Fruit fly (Drosophila melanogaster) whole organism, embryonic: ENCODE data around the gene CG14545.

Experiments used
- Awh ChIP-seq: fragments of 200-800 bp; sonication (Bioruptor generic); IDR thresholded peaks from 2 replicates; pipeline ENCODE4, ENCODE4 v1.3.6; 2022; ENCODE audit warnings: missing biosample characterization, missing genetic modification characterization
- Blimp-1 ChIP-seq: fragments of 200-800 bp; sonication (Bioruptor generic); optimal IDR thresholded peaks from 3 replicates; lab custom pipeline; 2018; ENCODE audit warnings: missing biosample characterization, missing genetic modification characterization, mild to moderate bottlenecking, moderate library complexity, missing genetic modification reagents
- CG10366 ChIP-seq: fragments of 200-800 bp; sonication (Bioruptor generic); IDR thresholded peaks from 2 replicates; pipeline ENCODE4 v1.3.6; 2022; ENCODE audit warnings: missing biosample characterization, missing genetic modification characterization
- CG13287 ChIP-seq: fragments of 200-800 bp; sonication (Bioruptor generic); IDR thresholded peaks from 2 replicates; pipeline ENCODE4 v1.3.6; 2022; ENCODE audit warnings: missing biosample characterization, missing genetic modification characterization; ENCODE audit not compliant: partially characterized antibody
- CG13894 ChIP-seq: fragments of 200-800 bp; sonication (Bioruptor generic); optimal IDR thresholded peaks from 3 replicates; lab custom pipeline; 2018; ENCODE audit warnings: missing biosample characterization, mild to moderate bottlenecking, missing genetic modification characterization, moderate library complexity
- CG1603 ChIP-seq: fragments of 200-800 bp; sonication (Bioruptor generic); optimal IDR thresholded peaks from 2 replicates; lab custom pipeline; 2019; ENCODE audit warnings: missing biosample characterization, mild to moderate bottlenecking, missing genetic modification characterization, moderate library complexity
- CG16863 ChIP-seq: fragments of 200-800 bp; sonication (Bioruptor generic); optimal IDR thresholded peaks from 3 replicates; lab custom pipeline; 2016; ENCODE audit warnings: missing biosample characterization, missing genetic modification characterization
- CG30403 ChIP-seq: fragments of 200-800 bp; sonication (Bioruptor generic); optimal IDR thresholded peaks from 3 replicates; lab custom pipeline; 2016; ENCODE audit warnings: missing biosample characterization, missing genetic modification characterization
- CG31388 ChIP-seq: fragments of 200-800 bp; sonication (Bioruptor generic); optimal IDR thresholded peaks from 2 replicates; lab custom pipeline; 2016; ENCODE audit warnings: missing biosample characterization, missing genetic modification characterization
- CG32767 ChIP-seq: fragments of 200-800 bp; sonication (Bioruptor generic); IDR thresholded peaks from 2 replicates; pipeline ENCODE4 v1.3.6; 2022; ENCODE audit warnings: missing biosample characterization, missing genetic modification characterization
- CG32772 ChIP-seq: fragments of 200-800 bp; sonication (Bioruptor generic); IDR thresholded peaks from 2 replicates; pipeline ENCODE4 v1.3.6; 2022; ENCODE audit warnings: missing biosample characterization, missing genetic modification characterization
- CG3726 ChIP-seq: fragments of 200-800 bp; sonication (Bioruptor generic); IDR thresholded peaks from 3 replicates; pipeline ENCODE4, ENCODE4 v1.3.6; 2022; ENCODE audit warnings: missing biosample characterization, missing genetic modification characterization
- CG4328 ChIP-seq: fragments of 200-800 bp; sonication (Bioruptor generic); optimal IDR thresholded peaks from 3 replicates; lab custom pipeline; 2017; ENCODE audit warnings: missing biosample characterization, missing genetic modification reagents, missing genetic modification characterization
- CG9817 ChIP-seq: fragments of 200-800 bp; sonication (Bioruptor generic); optimal IDR thresholded peaks from 2 replicates; lab custom pipeline; 2018; ENCODE audit warnings: missing biosample characterization, mild to moderate bottlenecking, missing genetic modification characterization, moderate library complexity
- CoRest ChIP-seq: fragments of 200-800 bp; sonication (Bioruptor generic); optimal IDR thresholded peaks from 3 replicates; lab custom pipeline; 2018; ENCODE audit warnings: missing biosample characterization, mild to moderate bottlenecking, missing genetic modification characterization, moderate library complexity
- Drgx ChIP-seq: fragments of 200-800 bp; sonication (Bioruptor generic); IDR thresholded peaks from 2 replicates; pipeline ENCODE4 v1.3.6; 2022; ENCODE audit warnings: missing biosample characterization, missing genetic modification characterization
- Elba2 ChIP-seq: fragments of 200-800 bp; sonication (Bioruptor generic); optimal IDR thresholded peaks from 3 replicates; lab custom pipeline; 2016; ENCODE audit warnings: missing biosample characterization, missing genetic modification characterization
- Gsc ChIP-seq: fragments of 200-800 bp; sonication (Bioruptor generic); IDR thresholded peaks from 2 replicates; pipeline ENCODE4 v1.3.6; 2022; ENCODE audit warnings: missing biosample characterization, missing genetic modification characterization
- HLHmδ ChIP-seq: fragments of 200-800 bp; sonication (Bioruptor generic); optimal IDR thresholded peaks from 2 replicates; lab custom pipeline; 2018; ENCODE audit warnings: missing biosample characterization, mild to moderate bottlenecking, missing genetic modification characterization, moderate library complexity
- HmgZ ChIP-seq: fragments of 200-800 bp; sonication (Bioruptor generic); optimal IDR thresholded peaks from 2 replicates; lab custom pipeline; 2018; ENCODE audit warnings: missing biosample characterization, mild to moderate bottlenecking, missing genetic modification characterization
- MBD-R2 ChIP-seq: fragments of 200-800 bp; sonication (Bioruptor generic); IDR thresholded peaks from 2 replicates; pipeline ENCODE4 v1.3.6; 2022; ENCODE audit warnings: missing biosample characterization, missing genetic modification characterization
- Mes4 ChIP-seq: fragments of 200-800 bp; sonication (Bioruptor generic); optimal IDR thresholded peaks from 2 replicates; lab custom pipeline; 2016; ENCODE audit warnings: missing biosample characterization, missing genetic modification characterization
- NC2β ChIP-seq: fragments of 200-800 bp; sonication (Bioruptor generic); optimal IDR thresholded peaks from 2 replicates; lab custom pipeline; 2016; ENCODE audit warnings: missing biosample characterization, missing genetic modification characterization
- PHDP ChIP-seq: fragments of 200-800 bp; sonication (Bioruptor generic); optimal IDR thresholded peaks from 3 replicates; lab custom pipeline; 2018; ENCODE audit warnings: missing biosample characterization, mild to moderate bottlenecking, missing genetic modification characterization, moderate library complexity
- Ravus ChIP-seq: fragments of 200-800 bp; sonication (Bioruptor generic); IDR thresholded peaks from 2 replicates; pipeline ENCODE4 v1.3.6; 2022; ENCODE audit warnings: missing biosample characterization, missing genetic modification characterization
- Rx ChIP-seq: fragments of 200-800 bp; sonication (Bioruptor generic); IDR thresholded peaks from 2 replicates; pipeline ENCODE4 v1.3.6; 2022; ENCODE audit warnings: missing biosample characterization, missing genetic modification characterization
- Tbp ChIP-seq: fragments of >200 bp; optimal IDR thresholded peaks from 2 replicates; lab custom pipeline; 2018; ENCODE audit warnings: missing biosample characterization, missing genetic modification characterization
- Vsx1 ChIP-seq: fragments of 200-800 bp; sonication (Bioruptor generic); optimal IDR thresholded peaks from 2 replicates; lab custom pipeline; 2017; ENCODE audit warnings: missing biosample characterization, mild to moderate bottlenecking, missing genetic modification characterization, missing genetic modification reagents
- ac ChIP-seq: fragments of 200-800 bp; sonication (Bioruptor generic); optimal IDR thresholded peaks from 3 replicates; lab custom pipeline; 2017; ENCODE audit warnings: missing biosample characterization, mild to moderate bottlenecking, missing genetic modification characterization
- amos ChIP-seq: fragments of 200-800 bp; sonication (Bioruptor generic); IDR thresholded peaks from 2 replicates; pipeline ENCODE4 v1.3.6; 2022; ENCODE audit warnings: missing biosample characterization, missing genetic modification characterization; ENCODE audit not compliant: partially characterized antibody
- bab2 ChIP-seq: fragments of 200-800 bp; sonication (Bioruptor generic); optimal IDR thresholded peaks from 2 replicates; lab custom pipeline; 2016; ENCODE audit warnings: missing biosample characterization, missing genetic modification characterization
- cg ChIP-seq: fragments of 200-800 bp; sonication (Bioruptor generic); optimal IDR thresholded peaks from 3 replicates; lab custom pipeline; 2019; ENCODE audit warnings: missing biosample characterization, mild to moderate bottlenecking, missing genetic modification characterization, moderate library complexity
- chm ChIP-seq: fragments of 200-800 bp; sonication (Bioruptor generic); IDR thresholded peaks from 2 replicates; pipeline ENCODE4 v1.3.6; 2022; ENCODE audit warnings: missing biosample characterization, missing genetic modification characterization
- crc ChIP-seq: fragments of 200-800 bp; sonication (Bioruptor generic); optimal IDR thresholded peaks from 2 replicates; lab custom pipeline; 2016; ENCODE audit warnings: missing biosample characterization, missing genetic modification characterization
- crp ChIP-seq, 2 experiments: fragments of 200-800 bp; sonication (Bioruptor generic); optimal IDR thresholded peaks; 2 replicates in 1 of 2; 3 replicates in 1 of 2; lab custom pipeline; 2017; ENCODE audit warnings: missing biosample characterization in 2 of 2, missing genetic modification characterization in 2 of 2, mild to moderate bottlenecking in 1 of 2, moderate library complexity in 1 of 2
- esg ChIP-seq: fragments of 200-800 bp; sonication (Bioruptor generic); conservative IDR thresholded peaks from 2 replicates; pipeline ENCODE4 v1.3.6; 2022; ENCODE audit warnings: missing biosample characterization, missing genetic modification characterization
- gsb ChIP-seq: fragments of 200-800 bp; sonication (Bioruptor generic); IDR thresholded peaks from 2 replicates; pipeline ENCODE4 v1.3.6; 2022; ENCODE audit warnings: missing biosample characterization, missing genetic modification characterization
- kni ChIP-seq: fragments of 200-800 bp; sonication (Bioruptor generic); optimal IDR thresholded peaks from 3 replicates; lab custom pipeline; 2017; ENCODE audit warnings: mild to moderate bottlenecking, missing biosample characterization, missing genetic modification reagents, missing genetic modification characterization
- mld ChIP-seq: fragments of 200-800 bp; sonication (Bioruptor generic); IDR thresholded peaks from 3 replicates; pipeline ENCODE4 v1.3.6; 2022; ENCODE audit warnings: missing biosample characterization, missing genetic modification characterization; ENCODE audit not compliant: partially characterized antibody
- peb ChIP-seq: fragments of 200-800 bp; sonication (Bioruptor generic); IDR thresholded peaks from 2 replicates; pipeline ENCODE4 v1.3.6; 2022; ENCODE audit warnings: missing biosample characterization, missing genetic modification characterization
- psq ChIP-seq: fragments of 200-800 bp; sonication (Bioruptor generic); optimal IDR thresholded peaks from 2 replicates; lab custom pipeline; 2017; ENCODE audit warnings: missing biosample characterization, missing genetic modification characterization
- pum ChIP-seq: fragments of 200-800 bp; sonication (Bioruptor generic); optimal IDR thresholded peaks from 2 replicates; lab custom pipeline; 2016; ENCODE audit warnings: missing biosample characterization, missing genetic modification characterization
- ranshi ChIP-seq: fragments of 200-800 bp; sonication (Bioruptor generic); IDR thresholded peaks from 2 replicates; pipeline ENCODE4 v1.3.6; 2022; ENCODE audit warnings: missing biosample characterization, missing genetic modification characterization
- row ChIP-seq: fragments of 200-800 bp; sonication (Bioruptor generic); IDR thresholded peaks from 3 replicates; pipeline ENCODE4 v1.3.6; 2022; ENCODE audit warnings: missing biosample characterization, missing genetic modification characterization
- sd ChIP-seq: fragments of 200-800 bp; sonication (Bioruptor generic); optimal IDR thresholded peaks from 3 replicates; lab custom pipeline; 2018; ENCODE audit warnings: missing biosample characterization, mild to moderate bottlenecking, missing genetic modification characterization, moderate library complexity
- sima ChIP-seq: fragments of 200-800 bp; sonication (Bioruptor generic); optimal IDR thresholded peaks from 2 replicates; lab custom pipeline; 2016; ENCODE audit warnings: missing biosample characterization, missing genetic modification characterization
- slou ChIP-seq: fragments of 200-800 bp; sonication (Bioruptor generic); optimal IDR thresholded peaks from 3 replicates; lab custom pipeline; 2016; ENCODE audit warnings: missing biosample characterization, missing genetic modification characterization
- vnd ChIP-seq: fragments of 200-800 bp; sonication (Bioruptor generic); IDR thresholded peaks from 3 replicates; pipeline ENCODE4 v1.3.6; 2022; ENCODE audit warnings: missing biosample characterization, missing genetic modification characterization; ENCODE audit not compliant: partially characterized antibody
- yki ChIP-seq: fragments of >200 bp; optimal IDR thresholded peaks from 3 replicates; lab custom pipeline; 2018
- zen ChIP-seq: fragments of 200-800 bp; sonication (Bioruptor generic); optimal IDR thresholded peaks from 3 replicates; lab custom pipeline; 2018; ENCODE audit warnings: missing biosample characterization, mild to moderate bottlenecking, missing genetic modification characterization, moderate library complexity

Gene CG14545

DNA sequence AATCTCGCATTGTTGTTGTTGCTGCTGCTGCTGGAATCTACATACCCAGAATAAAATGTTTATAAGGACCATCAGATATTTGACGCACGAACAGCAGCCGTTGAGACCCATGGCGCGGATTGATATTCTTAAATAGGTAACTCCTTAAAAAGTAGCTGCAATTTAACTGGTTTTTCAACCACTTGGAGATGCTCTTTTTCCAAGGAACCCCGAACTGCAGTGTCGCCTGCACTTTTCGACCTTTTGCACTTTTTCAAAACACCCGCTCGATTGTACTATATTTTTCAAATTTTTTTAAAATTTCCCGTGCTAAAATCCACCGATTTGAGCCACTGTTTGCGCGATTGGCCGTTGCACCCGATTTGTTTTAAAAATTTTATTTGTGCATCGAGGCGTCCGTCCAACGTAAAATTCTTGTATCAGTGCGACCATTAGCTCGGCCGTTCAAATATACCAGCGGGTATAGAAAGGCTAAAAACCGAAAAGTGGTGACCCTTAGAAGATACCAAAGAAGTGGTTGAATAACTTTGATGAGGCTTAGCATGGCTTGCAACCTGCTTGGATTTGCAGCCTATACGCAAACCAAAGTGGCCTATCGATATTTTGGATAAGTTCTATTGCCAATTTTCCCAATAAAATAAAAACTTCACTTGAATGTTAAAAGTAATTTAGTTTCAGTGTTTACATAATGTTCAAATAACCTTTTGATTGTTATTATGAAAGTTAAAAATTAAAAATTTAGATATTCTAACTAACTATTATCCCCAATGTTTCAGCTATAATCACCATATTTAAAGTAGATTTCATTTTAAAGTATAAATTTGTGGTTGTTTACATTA lies 30.1 kb upstream of the CG14545 start, which contains the start of gene Tsp96F (continued):
- no peak for TF ChIP-seq PHDP (tag; lab: Kevin White, UChicago)
- no peak for TF ChIP-seq pum (GFP tag; lab: Kevin White, UChicago)
- no peak for TF ChIP-seq Awh (GFP tag; lab: Robert Waterston, UW)
- no peak for TF ChIP-seq CG10366 (GFP tag; lab: Robert Waterston, UW)
- TF ChIP-seq ac (GFP tag; lab: Kevin White, UChicago) = no peak
- no peak for TF ChIP-seq Blimp-1 (GFP tag; lab: Kevin White, UChicago)
- TF ChIP-seq CG9817 = no peak
- TF ChIP-seq kni = peak; percentile 57
- TF ChIP-seq Ravus (GFP tag; lab: Robert Waterston, UW) = no peak
- no peak for TF ChIP-seq psq
- TF ChIP-seq crc (GFP tag; lab: Kevin White, UChicago) = no peak
- peak; percentile 54 for TF ChIP-seq MBD-R2 (GFP tag; lab: Robert Waterston, UW)
- peak; percentile 51; the same call in 1 of the 2 replicates for TF ChIP-seq chm (GFP tag; lab: Robert Waterston, UW)
- TF ChIP-seq CG1603 (tag; lab: Kevin White, UChicago) = peak; percentile 92
- TF ChIP-seq mld (GFP tag; lab: Robert Waterston, UW) = no peak
- no peak for TF ChIP-seq CG16863 (GFP tag; lab: Kevin White, UChicago)
- no peak for TF ChIP-seq Drgx
- TF ChIP-seq slou (GFP tag; lab: Kevin White, UChicago) = no peak
- TF ChIP-seq CG30403 (GFP tag; lab: Kevin White, UChicago) = no peak
- TF ChIP-seq esg = no peak
- peak; percentile 73 for TF ChIP-seq amos (GFP tag; lab: Robert Waterston, UW)
- no peak for TF ChIP-seq CG3726 (GFP tag; lab: Robert Waterston, UW)
- TF ChIP-seq ranshi (GFP tag; lab: Robert Waterston, UW) = no peak
- no peak for TF ChIP-seq gsb (GFP tag; lab: Robert Waterston, UW)
- peak; percentile 18 for TF ChIP-seq CoRest
- TF ChIP-seq CG4328 (GFP tag; lab: Kevin White, UChicago) = no peak
- TF ChIP-seq yki (lab: Kevin White, UChicago) = no peak
- TF ChIP-seq CG13894 (tag; lab: Kevin White, UChicago) = no peak
- peak; percentile 8 for TF ChIP-seq zen
- no peak for TF ChIP-seq peb (GFP tag; lab: Robert Waterston, UW)
- TF ChIP-seq cg (GFP tag; lab: Kevin White, UChicago) = peak; percentile 70
- no peak for TF ChIP-seq vnd (GFP tag; lab: Robert Waterston, UW)
- no peak for TF ChIP-seq Rx (GFP tag; lab: Robert Waterston, UW)
- no peak for TF ChIP-seq crp (GFP tag; optimal IDR thresholded peaks at IDR 0.05; lab: Kevin White, UChicago)
- TF ChIP-seq Vsx1 (GFP tag; lab: Kevin White, UChicago) = no peak
- TF ChIP-seq HLHmδ (GFP tag; lab: Kevin White, UChicago) = peak; percentile 13
- peak; percentile 45 for TF ChIP-seq sd (tag; lab: Kevin White, UChicago)
- no peak for TF ChIP-seq CG32767
- TF ChIP-seq HmgZ = peak; percentile 14
- no peak for TF ChIP-seq Elba2 (GFP tag; lab: Kevin White, UChicago)
- TF ChIP-seq Gsc (GFP tag; lab: Robert Waterston, UW) = no peak
- TF ChIP-seq CG13287 = peak; percentile 67
- TF ChIP-seq NC2β (GFP tag; lab: Kevin White, UChicago) = no peak
- TF ChIP-seq bab2 (GFP tag; lab: Kevin White, UChicago) = no peak
- no peak for TF ChIP-seq sima
- TF ChIP-seq row (GFP tag; lab: Robert Waterston, UW) = peak; percentile 43; the same call in 2 of the 3 replicates
- no peak for TF ChIP-seq CG31388 (GFP tag; lab: Kevin White, UChicago)
- no peak for TF ChIP-seq CG32772 (GFP tag; lab: Robert Waterston, UW)
- TF ChIP-seq Mes4 = peak; percentile 5
- TF ChIP-seq Tbp = no peak
